Fruit fly (Drosophila melanogaster) Kc167 (cell line): ENCODE data around the gene Argp.

ENCODE experiments used
- Myc ChIP-seq: fragments of >200 bp; optimal IDR thresholded peaks from 2 replicates; lab custom pipeline; 2017; ENCODE audit warnings: missing external identifiers
- Sin3A ChIP-seq: fragments of >200 bp; optimal IDR thresholded peaks from 2 replicates; lab custom pipeline; 2018; ENCODE audit warnings: missing external identifiers
- h ChIP-seq: fragments of >200 bp; optimal IDR thresholded peaks from 3 replicates; lab custom pipeline; 2018; ENCODE audit warnings: missing external identifiers
- insv ChIP-seq: fragments of >200 bp; optimal IDR thresholded peaks from 3 replicates; lab custom pipeline; 2018; ENCODE audit warnings: missing external identifiers
- psq ChIP-seq: fragments of >200 bp; optimal IDR thresholded peaks from 2 replicates; lab custom pipeline; 2017; ENCODE audit warnings: missing external identifiers
- ttk ChIP-seq: sonication (Bioruptor generic); optimal IDR thresholded peaks from 2 replicates; lab custom pipeline; 2017; ENCODE audit warnings: missing external identifiers

Argp gene

dm6 chr3R:13709839-13710238 is at the start of gene Argp:
Gene Argp (minus strand): TSS chr3R:13709939.
- TF ChIP-seq insv (lab: Kevin White, UChicago) (no peak), ttk (lab: Kevin White, UChicago) (no peak), psq (no peak)

- TF ChIP-seq h (no peak), psq (no peak), Sin3A (lab: Kevin White, UChicago) (no peak), ttk (lab: Kevin White, UChicago) (no peak), insv (lab: Kevin White, UChicago) (no peak), Myc (lab: Kevin White, UChicago) (no peak)
These were observed 36.4 kb upstream of the Argp start for dm6 chr3R:13746066-13746673.

- TF ChIP-seq insv (lab: Kevin White, UChicago), result no peak
- TF ChIP-seq Sin3A (lab: Kevin White, UChicago), result no peak
- no peak for TF ChIP-seq psq
These were observed 25.7 kb upstream of the Argp start for dm6 chr3R:13735304-13735898.

dm6 chr3R:13730005-13730404 is 20.3 kb upstream of the Argp start:
- TF ChIP-seq ttk (lab: Kevin White, UChicago), result no peak
- TF ChIP-seq psq, result no peak
- TF ChIP-seq Sin3A (lab: Kevin White, UChicago), result no peak
- TF ChIP-seq h, result no peak
- no peak for TF ChIP-seq insv (lab: Kevin White, UChicago)
- TF ChIP-seq Myc (lab: Kevin White, UChicago), result no peak

dm6 chr3R:13728897-13729296 is 19.2 kb upstream of the Argp start:
- TF ChIP-seq insv (lab: Kevin White, UChicago) (no peak), Sin3A (lab: Kevin White, UChicago) (no peak), ttk (lab: Kevin White, UChicago) (no peak)

dm6 chr3R:13726795-13727194 is 17.1 kb upstream of the Argp start:
- TF ChIP-seq insv (lab: Kevin White, UChicago), result no peak
- no peak for TF ChIP-seq Myc (lab: Kevin White, UChicago)

dm6 chr3R:13724029-13724638 is 14.4 kb upstream of the Argp start:
- TF ChIP-seq insv (lab: Kevin White, UChicago) (no peak), Sin3A (lab: Kevin White, UChicago) (no peak)

- TF ChIP-seq Sin3A (lab: Kevin White, UChicago), result no peak
- TF ChIP-seq Myc (lab: Kevin White, UChicago), result no peak
- no peak for TF ChIP-seq insv (lab: Kevin White, UChicago)
- TF ChIP-seq psq, result no peak
- no peak for TF ChIP-seq h
- TF ChIP-seq ttk (lab: Kevin White, UChicago), result no peak
These were observed 12.7 kb upstream of the Argp start for dm6 chr3R:13722451-13722850.

dm6 chr3R:13721998-13722397 is 12.3 kb upstream of the Argp start:
- TF ChIP-seq ttk (lab: Kevin White, UChicago) (no peak), Sin3A (lab: Kevin White, UChicago) (no peak), insv (lab: Kevin White, UChicago) (no peak), h (no peak), psq (no peak), Myc (lab: Kevin White, UChicago) (no peak)

- no peak for TF ChIP-seq insv (lab: Kevin White, UChicago)
- no peak for TF ChIP-seq psq
- no peak for TF ChIP-seq h
- TF ChIP-seq Myc (lab: Kevin White, UChicago), result no peak
- TF ChIP-seq Sin3A (lab: Kevin White, UChicago), result no peak
- TF ChIP-seq ttk (lab: Kevin White, UChicago), result no peak
These were observed 11.1 kb upstream of the Argp start for dm6 chr3R:13720798-13721197.

- TF ChIP-seq h (no peak), Myc (lab: Kevin White, UChicago) (no peak), Sin3A (lab: Kevin White, UChicago) (no peak), ttk (lab: Kevin White, UChicago) (no peak), insv (lab: Kevin White, UChicago) (no peak), psq (no peak)
These were observed 9.3 kb upstream of the Argp start for dm6 chr3R:13719053-13719452.

- TF ChIP-seq psq, result no peak
- TF ChIP-seq Sin3A (lab: Kevin White, UChicago), result no peak
- TF ChIP-seq ttk (lab: Kevin White, UChicago), result no peak
- TF ChIP-seq insv (lab: Kevin White, UChicago), result no peak
- TF ChIP-seq h, result no peak
- no peak for TF ChIP-seq Myc (lab: Kevin White, UChicago)
These were observed 8.3 kb upstream of the Argp start, which contains the start of gene Ubc87F for dm6 chr3R:13718076-13718475. Gene Ubc87F (minus strand): TSS chr3R:13718176.

dm6 chr3R:13716827-13717226 is 7.1 kb upstream of the Argp start:
- no peak for TF ChIP-seq insv (lab: Kevin White, UChicago)
